Worm (Caenorhabditis elegans): Measurements from ENCODE around the gene lron-14.

- TF ChIP-seq unc-62 (GFP tag; optimal IDR thresholded peaks at IDR 0.05 in 1 of 2) (peak in 1 of 2 experiments; percentile 97), unc-62 (tag; optimal IDR thresholded peaks at IDR 0.05) (no peak), nhr-77 (tag; optimal IDR thresholded peaks at IDR 0.05) (no peak), nhr-237 (tag; optimal IDR thresholded peaks at IDR 0.05) (no peak), fos-1 (tag; optimal IDR thresholded peaks at IDR 0.05) (no peak), dve-1 (tag; optimal IDR thresholded peaks at IDR 0.05; ENCODE audit: insufficient read depth) (no peak), hlh-11 (tag; optimal IDR thresholded peaks at IDR 0.05) (no peak), skn-1 (tag; optimal IDR thresholded peaks at IDR 0.05) (no peak), nhr-25 (tag; optimal IDR thresholded peaks at IDR 0.05; ENCODE audit: borderline replicate concordance, insufficient read depth) (no peak), ceh-32 (tag; optimal IDR thresholded peaks at IDR 0.05; ENCODE audit: poor library complexity) (no peak), daf-12 (tag; optimal IDR thresholded peaks at IDR 0.05) (no peak), ceh-82 (tag; optimal IDR thresholded peaks at IDR 0.05) (no peak), Y105C5A.15 (GFP tag; IDR thresholded peaks at IDR 0.05) (no peak), spr-1 (tag; optimal IDR thresholded peaks at IDR 0.05) (no peak)
Measured at ce11 chrIV:9536124-9536523, 30.3 kb downstream of the lron-14 start.
